Fruit fly (Drosophila melanogaster) whole organism, embryonic: ENCODE measurements around the gene Kyat.

Experiments
- C15 ChIP-seq: fragments of 200-800 bp; sonication (Bioruptor generic); IDR thresholded peaks from 3 replicates; pipeline ENCODE4 v1.3.6; 2022; ENCODE audit warnings: missing biosample characterization, missing genetic modification characterization
- CG10147 ChIP-seq: fragments of 200-800 bp; sonication (Bioruptor generic); optimal IDR thresholded peaks from 2 replicates; lab custom pipeline; 2019; ENCODE audit warnings: missing biosample characterization, mild to moderate bottlenecking, missing genetic modification characterization, moderate library complexity
- CG11085 ChIP-seq: fragments of 200-800 bp; sonication (Bioruptor generic); IDR thresholded peaks from 2 replicates; pipeline ENCODE4 v1.3.6; 2022; ENCODE audit warnings: missing biosample characterization, missing genetic modification characterization
- CG12299 ChIP-seq: fragments of 200-800 bp; sonication (Bioruptor generic); optimal IDR thresholded peaks from 2 replicates; lab custom pipeline; 2018; ENCODE audit warnings: missing biosample characterization, mild to moderate bottlenecking, missing genetic modification characterization
- CG13775 ChIP-seq: fragments of 200-800 bp; sonication (Bioruptor generic); optimal IDR thresholded peaks from 3 replicates; lab custom pipeline; 2017; ENCODE audit warnings: missing biosample characterization, mild to moderate bottlenecking, missing genetic modification characterization
- CG14710 ChIP-seq: fragments of 200-800 bp; sonication (Bioruptor generic); optimal IDR thresholded peaks from 3 replicates; lab custom pipeline; 2019; ENCODE audit warnings: missing biosample characterization, mild to moderate bottlenecking, missing genetic modification characterization, moderate library complexity
- CG15269 ChIP-seq: fragments of 200-800 bp; sonication (Bioruptor generic); optimal IDR thresholded peaks from 2 replicates; lab custom pipeline; 2018; ENCODE audit warnings: missing biosample characterization, mild to moderate bottlenecking, missing genetic modification characterization, moderate library complexity
- CG1529 ChIP-seq: fragments of 200-800 bp; sonication (Bioruptor generic); optimal IDR thresholded peaks from 3 replicates; lab custom pipeline; 2018; ENCODE audit warnings: missing biosample characterization, missing genetic modification characterization
- CG18599 ChIP-seq: fragments of 200-800 bp; sonication (Bioruptor generic); optimal IDR thresholded peaks from 3 replicates; lab custom pipeline; 2017; ENCODE audit warnings: missing biosample characterization, missing genetic modification characterization, mild to moderate bottlenecking, moderate library complexity, missing genetic modification reagents
- CG2116 ChIP-seq: fragments of 200-800 bp; sonication (Bioruptor generic); optimal IDR thresholded peaks from 3 replicates; lab custom pipeline; 2018; ENCODE audit warnings: missing biosample characterization, mild to moderate bottlenecking, missing genetic modification characterization
- CG30403 ChIP-seq: fragments of 200-800 bp; sonication (Bioruptor generic); optimal IDR thresholded peaks from 3 replicates; lab custom pipeline; 2016; ENCODE audit warnings: missing biosample characterization, missing genetic modification characterization
- CG3163 ChIP-seq: fragments of 200-800 bp; sonication (Bioruptor generic); optimal IDR thresholded peaks from 3 replicates; lab custom pipeline; 2016; ENCODE audit warnings: missing biosample characterization, missing genetic modification characterization
- CG32772 ChIP-seq: fragments of 200-800 bp; sonication (Bioruptor generic); IDR thresholded peaks from 2 replicates; pipeline ENCODE4 v1.3.6; 2022; ENCODE audit warnings: missing biosample characterization, missing genetic modification characterization
- CG42726 ChIP-seq: fragments of 200-800 bp; sonication (Bioruptor generic); IDR thresholded peaks from 2 replicates; pipeline ENCODE4 v1.3.6; 2022; ENCODE audit warnings: missing biosample characterization, missing genetic modification characterization; ENCODE audit not compliant: partially characterized antibody
- CG6272 ChIP-seq: fragments of 200-800 bp; sonication (Bioruptor generic); IDR thresholded peaks from 2 replicates; pipeline ENCODE4 v1.3.6; 2022; ENCODE audit warnings: missing biosample characterization, missing genetic modification characterization
- CG6765 ChIP-seq: fragments of 200-800 bp; sonication (Bioruptor generic); optimal IDR thresholded peaks from 3 replicates; lab custom pipeline; 2017; ENCODE audit warnings: missing biosample characterization, mild to moderate bottlenecking, missing genetic modification characterization
- CG6813 ChIP-seq: fragments of 200-800 bp; sonication (Bioruptor generic); optimal IDR thresholded peaks from 2 replicates; lab custom pipeline; 2017; ENCODE audit warnings: missing biosample characterization, missing genetic modification characterization, mild to moderate bottlenecking, moderate library complexity, missing genetic modification reagents
- Deaf1 ChIP-seq: fragments of 200-800 bp; optimal IDR thresholded peaks from 3 replicates; lab custom pipeline; 2019; ENCODE audit warnings: missing biosample characterization, mild to moderate bottlenecking, missing genetic modification characterization, moderate library complexity
- Dfd ChIP-seq, 2 experiments: fragments of >200 bp; optimal IDR thresholded peaks; 2 replicates each; lab custom pipeline; 2017; ENCODE audit warnings: missing biosample characterization in 2 of 2, missing genetic modification characterization in 2 of 2
- Fer2 ChIP-seq: fragments of 200-800 bp; sonication (Bioruptor generic); optimal IDR thresholded peaks from 2 replicates; lab custom pipeline; 2018; ENCODE audit warnings: missing biosample characterization, mild to moderate bottlenecking, missing genetic modification characterization, moderate library complexity
- H15 ChIP-seq: fragments of 200-800 bp; sonication (Bioruptor generic); IDR thresholded peaks from 3 replicates; pipeline ENCODE4 v1.3.6; 2022; ENCODE audit warnings: missing biosample characterization, missing genetic modification characterization
- HLHmδ ChIP-seq: fragments of 200-800 bp; sonication (Bioruptor generic); optimal IDR thresholded peaks from 2 replicates; lab custom pipeline; 2018; ENCODE audit warnings: missing biosample characterization, mild to moderate bottlenecking, missing genetic modification characterization, moderate library complexity
- HmgD ChIP-seq: fragments of 200-800 bp; sonication (Bioruptor generic); optimal IDR thresholded peaks from 3 replicates; lab custom pipeline; 2016; ENCODE audit warnings: missing biosample characterization, missing genetic modification characterization
- Lim3 ChIP-seq: fragments of 200-800 bp; sonication (Bioruptor generic); IDR thresholded peaks from 2 replicates; pipeline ENCODE4 v1.3.6; 2022; ENCODE audit warnings: missing biosample characterization, missing genetic modification characterization
- Mad ChIP-seq: fragments of 200-800 bp; sonication (Bioruptor generic); optimal IDR thresholded peaks from 2 replicates; lab custom pipeline; 2016; ENCODE audit warnings: missing biosample characterization, missing genetic modification characterization
- Meics ChIP-seq: fragments of 200-800 bp; sonication (Bioruptor generic); optimal IDR thresholded peaks from 2 replicates; lab custom pipeline; 2017; ENCODE audit warnings: missing biosample characterization, mild to moderate bottlenecking, missing genetic modification characterization
- Mes4 ChIP-seq: fragments of 200-800 bp; sonication (Bioruptor generic); optimal IDR thresholded peaks from 2 replicates; lab custom pipeline; 2016; ENCODE audit warnings: missing biosample characterization, missing genetic modification characterization
- Myb ChIP-seq: fragments of 200-800 bp; sonication (Bioruptor generic); optimal IDR thresholded peaks from 2 replicates; lab custom pipeline; 2016; ENCODE audit warnings: missing biosample characterization, missing genetic modification characterization
- NC2β ChIP-seq: fragments of 200-800 bp; sonication (Bioruptor generic); optimal IDR thresholded peaks from 2 replicates; lab custom pipeline; 2016; ENCODE audit warnings: missing biosample characterization, missing genetic modification characterization
- Nf-YC ChIP-seq: fragments of 200-800 bp; optimal IDR thresholded peaks from 3 replicates; lab custom pipeline; 2019; ENCODE audit warnings: missing biosample characterization, mild to moderate bottlenecking, missing genetic modification characterization, moderate library complexity
- Ravus ChIP-seq: fragments of 200-800 bp; sonication (Bioruptor generic); IDR thresholded peaks from 2 replicates; pipeline ENCODE4 v1.3.6; 2022; ENCODE audit warnings: missing biosample characterization, missing genetic modification characterization
- Usf ChIP-seq: fragments of 200-800 bp; sonication (Bioruptor generic); optimal IDR thresholded peaks from 2 replicates; lab custom pipeline; 2017; ENCODE audit warnings: missing genotype, missing biosample characterization, missing genetic modification characterization
- Xrp1 ChIP-seq: fragments of 200-800 bp; sonication (Bioruptor generic); IDR thresholded peaks from 2 replicates; pipeline ENCODE4 v1.3.6; 2022; ENCODE audit warnings: missing biosample characterization, missing genetic modification characterization
- aop ChIP-seq: fragments of 200-800 bp; sonication (Bioruptor generic); IDR thresholded peaks from 2 replicates; pipeline ENCODE4 v1.3.6; 2022; ENCODE audit warnings: missing biosample characterization, missing genetic modification characterization
- ara ChIP-seq: fragments of 200-800 bp; sonication (Bioruptor generic); IDR thresholded peaks from 2 replicates; pipeline ENCODE4 v1.3.6; 2022; ENCODE audit warnings: missing biosample characterization, missing genetic modification characterization
- bbx ChIP-seq: fragments of 200-800 bp; sonication (Bioruptor generic); IDR thresholded peaks from 2 replicates; pipeline ENCODE4 v1.3.6; 2022; ENCODE audit warnings: missing biosample characterization, missing genetic modification characterization; ENCODE audit not compliant: partially characterized antibody
- btn ChIP-seq: fragments of 200-800 bp; sonication (Bioruptor generic); optimal IDR thresholded peaks from 2 replicates; lab custom pipeline; 2016; ENCODE audit warnings: missing biosample characterization, missing genetic modification characterization
- dmrt11E ChIP-seq: fragments of 200-800 bp; sonication (Bioruptor generic); optimal IDR thresholded peaks from 3 replicates; lab custom pipeline; 2018; ENCODE audit warnings: missing biosample characterization, mild to moderate bottlenecking, missing genetic modification characterization, moderate library complexity
- ewg ChIP-seq: fragments of 200-800 bp; sonication (Bioruptor generic); optimal IDR thresholded peaks from 3 replicates; lab custom pipeline; 2017; ENCODE audit warnings: mild to moderate bottlenecking, missing biosample characterization, missing genetic modification reagents, missing genetic modification characterization
- gce ChIP-seq: fragments of 200-800 bp; sonication (Bioruptor generic); IDR thresholded peaks from 3 replicates; pipeline ENCODE4 v1.3.6; 2022; ENCODE audit warnings: missing biosample characterization, missing genetic modification characterization
- hkb ChIP-seq, 2 experiments: fragments of 200-800 bp in 1 of 2; fragments of >200 bp in 1 of 2; sonication (Bioruptor generic) in 1 of 2; IDR thresholded peaks in 1 of 2; optimal IDR thresholded peaks in 1 of 2; 2 replicates each; pipeline versions ENCODE4 v1.3.6 to Lab custom; 2017 to 2022; ENCODE audit warnings: missing biosample characterization in 1 of 2, missing genetic modification characterization in 1 of 2
- kni ChIP-seq: fragments of 200-800 bp; sonication (Bioruptor generic); optimal IDR thresholded peaks from 3 replicates; lab custom pipeline; 2017; ENCODE audit warnings: mild to moderate bottlenecking, missing biosample characterization, missing genetic modification reagents, missing genetic modification characterization
- nerfin-1 ChIP-seq: fragments of 200-800 bp; sonication (Bioruptor generic); optimal IDR thresholded peaks from 3 replicates; lab custom pipeline; 2019; ENCODE audit warnings: missing biosample characterization, mild to moderate bottlenecking, missing genetic modification characterization, moderate library complexity
- pros ChIP-seq: fragments of 200-800 bp; sonication (Bioruptor generic); optimal IDR thresholded peaks from 3 replicates; lab custom pipeline; 2019; ENCODE audit warnings: missing biosample characterization, mild to moderate bottlenecking, missing genetic modification characterization, moderate library complexity
- sim ChIP-seq: fragments of 200-800 bp; sonication (Bioruptor generic); IDR thresholded peaks from 2 replicates; pipeline ENCODE4 v1.3.6; 2022; ENCODE audit warnings: missing biosample characterization, missing genetic modification characterization
- sisA ChIP-seq: fragments of 200-800 bp; sonication (Bioruptor generic); IDR thresholded peaks from 2 replicates; pipeline ENCODE4 v1.3.6; 2022; ENCODE audit warnings: missing biosample characterization, missing genetic modification characterization
- vnd ChIP-seq: fragments of 200-800 bp; sonication (Bioruptor generic); IDR thresholded peaks from 3 replicates; pipeline ENCODE4 v1.3.6; 2022; ENCODE audit warnings: missing biosample characterization, missing genetic modification characterization; ENCODE audit not compliant: partially characterized antibody

Kyat gene

DNA sequence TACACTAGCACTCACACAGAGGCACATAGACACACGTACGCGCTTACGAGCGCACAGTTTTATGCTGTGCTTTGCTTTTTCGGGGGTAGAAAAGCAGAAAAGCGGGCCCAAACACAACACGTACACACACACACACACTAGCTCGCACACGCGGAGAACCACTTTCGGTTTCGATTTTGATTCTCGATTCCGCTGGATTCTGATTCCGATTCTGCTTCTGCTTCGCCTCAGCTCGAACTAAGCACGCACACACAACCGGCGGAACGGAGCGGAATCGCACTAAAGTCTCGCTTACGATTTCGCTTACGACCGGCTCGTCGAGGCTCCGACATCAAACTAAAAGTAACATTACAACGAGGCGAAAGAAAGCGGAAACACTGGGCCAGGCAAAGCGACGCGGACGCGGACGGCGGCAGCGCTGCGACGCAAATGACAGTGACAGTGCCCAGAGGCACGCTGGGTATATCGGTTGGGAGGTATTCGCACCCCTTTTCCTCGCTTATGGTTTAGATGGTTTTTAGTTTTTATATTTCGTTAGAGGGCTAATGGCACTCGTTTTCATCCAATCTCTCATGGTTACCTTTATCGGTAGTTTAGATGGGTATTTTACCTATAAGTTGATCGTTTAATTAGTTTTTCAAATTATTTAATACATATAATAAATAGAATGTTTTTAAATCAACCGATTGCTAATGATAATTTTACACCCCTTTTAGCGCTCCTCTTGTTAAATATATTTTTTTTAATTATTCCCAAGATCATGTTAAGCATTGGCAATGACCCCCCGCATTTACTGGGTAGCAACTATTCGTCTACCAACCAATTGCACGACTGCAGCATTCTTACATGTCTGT, 44.1 kb downstream of the Kyat start (continued):
- no peak for TF ChIP-seq C15 (GFP tag; lab: Robert Waterston, UW)
- peak; percentile 70 for TF ChIP-seq CG30403 (GFP tag; lab: Kevin White, UChicago)
- peak; percentile 94 for TF ChIP-seq pros (GFP tag; lab: Kevin White, UChicago)
- peak; percentile 74 for TF ChIP-seq CG6813 (GFP tag; lab: Kevin White, UChicago)
- peak; percentile 6 for TF ChIP-seq Mad (GFP tag; lab: Kevin White, UChicago)
- peak; percentile 40 for TF ChIP-seq CG2116
- peak; percentile 81 for TF ChIP-seq HmgD (GFP tag; lab: Kevin White, UChicago)
- no peak for TF ChIP-seq Ravus (GFP tag; lab: Robert Waterston, UW)
- TF ChIP-seq gce (GFP tag; lab: Robert Waterston, UW), result peak; percentile 58; the same call in 1 of the 3 replicates
- 0 out of 3 replicates have a peak, but pooled peaks have one; percentile 25 for TF ChIP-seq vnd (GFP tag; lab: Robert Waterston, UW)
- TF ChIP-seq CG10147, result peak; percentile 36
- TF ChIP-seq CG18599 (GFP tag; lab: Kevin White, UChicago), result peak; percentile 44
- TF ChIP-seq CG12299, result peak; percentile 11
- 0 out of 2 replicates have a peak, but pooled peaks have one; percentile 26 for TF ChIP-seq sim (GFP tag; lab: Robert Waterston, UW)
- TF ChIP-seq NC2β (GFP tag; lab: Kevin White, UChicago), result peak; percentile 59
- TF ChIP-seq CG13775 (GFP tag; lab: Kevin White, UChicago), result peak; percentile 88
- TF ChIP-seq CG11085, result 0 out of 2 replicates have a peak, but pooled peaks have one; percentile 15
- peak; percentile 71 for TF ChIP-seq aop
- peak; percentile 69 for TF ChIP-seq CG14710
- peak; percentile 43 for TF ChIP-seq ara (GFP tag; lab: Robert Waterston, UW)
- TF ChIP-seq HLHmδ (GFP tag; lab: Kevin White, UChicago), result peak; percentile 86
- no peak for TF ChIP-seq hkb (optimal IDR thresholded peaks at IDR 0.05; lab: Kevin White, UChicago)
- no peak for TF ChIP-seq hkb (GFP tag; IDR thresholded peaks at IDR 0.05; lab: Robert Waterston, UW)
- peak; percentile 65 for TF ChIP-seq CG3163 (GFP tag; lab: Kevin White, UChicago)
- 0 out of 2 replicates have a peak, but pooled peaks have one; percentile 53 for TF ChIP-seq CG32772 (GFP tag; lab: Robert Waterston, UW)
- peak; percentile 66 for TF ChIP-seq Meics (GFP tag; lab: Kevin White, UChicago)
- TF ChIP-seq Myb (GFP tag; lab: Kevin White, UChicago), result no peak
- TF ChIP-seq Fer2 (tag; lab: Kevin White, UChicago), result no peak
- TF ChIP-seq CG42726 (GFP tag; lab: Robert Waterston, UW), result peak; percentile 57; the same call in 1 of the 2 replicates
- peak; percentile 66 for TF ChIP-seq Usf (GFP tag; lab: Kevin White, UChicago)
- TF ChIP-seq Lim3 (GFP tag; lab: Robert Waterston, UW), result no peak
- TF ChIP-seq bbx, result peak; percentile 67
- no peak for TF ChIP-seq CG6272
- TF ChIP-seq Dfd (GFP tag; optimal IDR thresholded peaks at IDR 0.05; lab: Kevin White, UChicago), result no peak
- TF ChIP-seq ewg (GFP tag; lab: Kevin White, UChicago), result peak; percentile 57
- TF ChIP-seq sisA (GFP tag; lab: Robert Waterston, UW), result peak; percentile 62
- peak; percentile 38 for TF ChIP-seq btn (GFP tag; lab: Kevin White, UChicago)
- peak; percentile 36; the same call in 1 of the 2 replicates for TF ChIP-seq Xrp1 (GFP tag; lab: Robert Waterston, UW)
- TF ChIP-seq CG1529 (GFP tag; lab: Kevin White, UChicago), result peak; percentile 55
- peak; percentile 34; the same call in 1 of the 3 replicates for TF ChIP-seq H15 (GFP tag; lab: Robert Waterston, UW)
- peak; percentile 79 for TF ChIP-seq dmrt11E
- TF ChIP-seq kni, result peak; percentile 97
- TF ChIP-seq Nf-YC (tag; lab: Kevin White, UChicago), result peak; percentile 62
- peak; percentile 57 for TF ChIP-seq CG15269
- peak; percentile 87 for TF ChIP-seq Deaf1 (tag; lab: Kevin White, UChicago)
- no peak for TF ChIP-seq CG6765
- TF ChIP-seq nerfin-1 (tag; lab: Kevin White, UChicago), result peak; percentile 61
- TF ChIP-seq Mes4 (GFP tag; lab: Kevin White, UChicago), result peak; percentile 59
